Worm (Caenorhabditis elegans) whole organism, L3 larva: ENCODE measurements around the gene nhr-171.

ENCODE experiments used
- ceh-16 ChIP-seq: sonication (generic microtip); optimal IDR thresholded peaks from 2 replicates; lab custom pipeline; 2017; ENCODE audit warnings: missing biosample characterization, missing genetic modification characterization
- ceh-28 ChIP-seq: fragments of 150-350 bp; optimal IDR thresholded peaks from 2 replicates; lab custom pipeline; 2014; ENCODE audit warnings: missing biosample characterization, missing genetic modification reagents, missing genetic modification characterization
- egl-27 ChIP-seq: sonication (generic microtip); optimal IDR thresholded peaks from 4 replicates; lab custom pipeline; 2017; ENCODE audit warnings: missing biosample characterization, missing genetic modification reagents, missing genetic modification characterization
- mdl-1 ChIP-seq: fragments of 150-350 bp; optimal IDR thresholded peaks from 2 replicates; lab custom pipeline; 2014; ENCODE audit warnings: missing biosample characterization, missing genetic modification characterization
- nfya-1 ChIP-seq: sonication (generic microtip); optimal IDR thresholded peaks from 2 replicates; lab custom pipeline; 2017; ENCODE audit warnings: missing genetic modification characterization, mild to moderate bottlenecking, missing compliant biosample characterization, antibody characterized with exemption, moderate library complexity; ENCODE audit not compliant: insufficient read depth
- nhr-11 ChIP-seq: fragments of 150-350 bp; optimal IDR thresholded peaks from 2 replicates; lab custom pipeline; 2014; ENCODE audit warnings: missing biosample characterization, missing genetic modification characterization
- nhr-12 ChIP-seq: fragments of 150-350 bp; optimal IDR thresholded peaks from 2 replicates; lab custom pipeline; 2014; ENCODE audit warnings: missing biosample characterization, missing genetic modification characterization
- nhr-28 ChIP-seq: fragments of 150-350 bp; optimal IDR thresholded peaks from 2 replicates; lab custom pipeline; 2014; ENCODE audit warnings: missing biosample characterization, missing genetic modification characterization
- sea-2 ChIP-seq: fragments of 150-350 bp; sonication (generic microtip); optimal IDR thresholded peaks from 4 replicates; lab custom pipeline; 2014; ENCODE audit warnings: missing biosample characterization, missing genetic modification reagents, missing genetic modification characterization
- snpc-4 ChIP-seq: fragments of 150-350 bp; optimal IDR thresholded peaks from 2 replicates; lab custom pipeline; 2014; ENCODE audit warnings: missing biosample characterization, missing genetic modification characterization
- unc-39 ChIP-seq: sonication (generic microtip); optimal IDR thresholded peaks from 4 replicates; lab custom pipeline; 2017; ENCODE audit warnings: missing biosample characterization, missing genetic modification characterization

- TF ChIP-seq sea-2 (GFP tag; lab: Kevin White, UChicago) (no peak), nhr-11 (tag; lab: Kevin White, UChicago) (no peak), ceh-16 (tag; lab: Kevin White, UChicago) (no peak), mdl-1 (no peak), ceh-28 (tag; lab: Kevin White, UChicago) (no peak), nhr-12 (tag; lab: Kevin White, UChicago) (no peak), snpc-4 (tag; lab: Kevin White, UChicago) (no peak), nfya-1 (tag; lab: Kevin White, UChicago) (no peak), egl-27 (no peak), nhr-28 (tag; lab: Kevin White, UChicago) (no peak), unc-39 (tag; lab: Kevin White, UChicago) (no peak)
Measured at ce11 chrV:7495189-7495588, 16.4 kb upstream of the nhr-171 start, which contains the start of gene srbc-11.
